Fruit fly (Drosophila melanogaster) whole organism, embryonic: Measurements from ENCODE around the gene AstA-R1.

Experiments used
- CG11504 ChIP-seq: fragments of 200-800 bp; sonication (Bioruptor generic); optimal IDR thresholded peaks from 3 replicates; lab custom pipeline; 2019; ENCODE audit warnings: missing biosample characterization, mild to moderate bottlenecking, missing genetic modification characterization, moderate library complexity
- CG11723 ChIP-seq: fragments of 200-800 bp; sonication (Bioruptor generic); optimal IDR thresholded peaks from 2 replicates; lab custom pipeline; 2017; ENCODE audit warnings: missing biosample characterization, mild to moderate bottlenecking, missing genetic modification characterization
- CG15269 ChIP-seq: fragments of 200-800 bp; sonication (Bioruptor generic); optimal IDR thresholded peaks from 2 replicates; lab custom pipeline; 2018; ENCODE audit warnings: missing biosample characterization, mild to moderate bottlenecking, missing genetic modification characterization, moderate library complexity
- CG7839 ChIP-seq: fragments of 200-800 bp; sonication (Bioruptor generic); optimal IDR thresholded peaks from 3 replicates; lab custom pipeline; 2018; ENCODE audit warnings: missing biosample characterization, mild to moderate bottlenecking, missing genetic modification characterization, moderate library complexity
- CG9727 ChIP-seq: fragments of 200-800 bp; sonication (Bioruptor generic); optimal IDR thresholded peaks from 3 replicates; lab custom pipeline; 2017; ENCODE audit warnings: missing biosample characterization, mild to moderate bottlenecking, missing genetic modification characterization
- Drgx ChIP-seq: fragments of 200-800 bp; sonication (Bioruptor generic); IDR thresholded peaks from 2 replicates; pipeline ENCODE4 v1.3.6; 2022; ENCODE audit warnings: missing biosample characterization, missing genetic modification characterization
- Ets65A ChIP-seq: fragments of 200-800 bp; sonication (Bioruptor generic); peaks from one replicate; lab custom pipeline; 2016; ENCODE audit warnings: missing biosample characterization, missing genetic modification characterization
- H15 ChIP-seq: fragments of 200-800 bp; sonication (Bioruptor generic); IDR thresholded peaks from 3 replicates; pipeline ENCODE4 v1.3.6; 2022; ENCODE audit warnings: missing biosample characterization, missing genetic modification characterization
- Hmr ChIP-seq: fragments of 200-800 bp; sonication (Bioruptor generic); optimal IDR thresholded peaks from 3 replicates; lab custom pipeline; 2017; ENCODE audit warnings: mild to moderate bottlenecking, missing biosample characterization, missing genetic modification reagents, missing genetic modification characterization
- Hr51 ChIP-seq, 2 experiments: fragments of 200-800 bp; sonication (Bioruptor generic); optimal IDR thresholded peaks; 2 replicates in 1 of 2; 3 replicates in 1 of 2; lab custom pipeline; 2016 to 2018; ENCODE audit warnings: missing biosample characterization in 2 of 2, missing genetic modification characterization in 2 of 2, mild to moderate bottlenecking in 1 of 2, moderate library complexity in 1 of 2
- Med ChIP-seq: fragments of 200-800 bp; sonication (Bioruptor generic); peaks from one replicate; lab custom pipeline; 2016; ENCODE audit warnings: missing biosample characterization, missing genetic modification characterization, mild to moderate bottlenecking, inconsistent platforms, moderate library complexity
- Rfx ChIP-seq: fragments of 200-800 bp; sonication (Bioruptor generic); IDR thresholded peaks from 2 replicates; pipeline ENCODE4 v1.3.6; 2022; ENCODE audit warnings: missing biosample characterization, missing genetic modification characterization
- Sox102F ChIP-seq: fragments of 200-800 bp; sonication (Bioruptor generic); optimal IDR thresholded peaks from 2 replicates; lab custom pipeline; 2018; ENCODE audit warnings: missing biosample characterization, mild to moderate bottlenecking, missing genetic modification characterization, moderate library complexity
- bigmax ChIP-seq: fragments of 200-800 bp; sonication (Bioruptor generic); optimal IDR thresholded peaks from 2 replicates; lab custom pipeline; 2018; ENCODE audit warnings: missing biosample characterization, mild to moderate bottlenecking, missing genetic modification characterization
- crc ChIP-seq: fragments of 200-800 bp; sonication (Bioruptor generic); optimal IDR thresholded peaks from 2 replicates; lab custom pipeline; 2016; ENCODE audit warnings: missing biosample characterization, missing genetic modification characterization
- dmrt99B ChIP-seq: fragments of 200-800 bp; sonication (Bioruptor generic); optimal IDR thresholded peaks from 2 replicates; lab custom pipeline; 2018; ENCODE audit warnings: missing biosample characterization, mild to moderate bottlenecking, missing genetic modification characterization, moderate library complexity
- dpn ChIP-seq, 2 experiments: fragments of 200-800 bp; sonication (Bioruptor generic); optimal IDR thresholded peaks; 3 replicates each; lab custom pipeline; 2016; ENCODE audit warnings: missing biosample characterization in 2 of 2, missing genetic modification characterization in 2 of 2
- exex ChIP-seq: fragments of 200-800 bp; sonication (Bioruptor generic); optimal IDR thresholded peaks from 4 replicates; lab custom pipeline; 2018; ENCODE audit warnings: missing biosample characterization, mild to moderate bottlenecking, missing genetic modification characterization, moderate library complexity
- gem ChIP-seq: fragments of 200-800 bp; sonication (Bioruptor generic); optimal IDR thresholded peaks from 2 replicates; lab custom pipeline; 2019; ENCODE audit warnings: missing biosample characterization, mild to moderate bottlenecking, missing genetic modification characterization, moderate library complexity
- hkb ChIP-seq, 2 experiments: fragments of 200-800 bp in 1 of 2; fragments of >200 bp in 1 of 2; sonication (Bioruptor generic) in 1 of 2; IDR thresholded peaks in 1 of 2; optimal IDR thresholded peaks in 1 of 2; 2 replicates each; pipeline versions ENCODE4 v1.3.6 to Lab custom; 2017 to 2022; ENCODE audit warnings: missing biosample characterization in 1 of 2, missing genetic modification characterization in 1 of 2
- row ChIP-seq: fragments of 200-800 bp; sonication (Bioruptor generic); IDR thresholded peaks from 3 replicates; pipeline ENCODE4 v1.3.6; 2022; ENCODE audit warnings: missing biosample characterization, missing genetic modification characterization
- sens ChIP-seq: fragments of 200-800 bp; sonication (Bioruptor generic); peaks from one replicate; lab custom pipeline; 2016; ENCODE audit warnings: missing biosample characterization, missing genetic modification characterization

AstA-R1 gene

dm6 chrX:3714020-3714419 lies 139.7 kb downstream of the AstA-R1 start (continued):
- TF ChIP-seq crc: peak; percentile 20
- TF ChIP-seq exex (tag; lab: Kevin White, UChicago): no peak
- TF ChIP-seq H15 (GFP tag; lab: Robert Waterston, UW): no peak
- TF ChIP-seq bigmax (GFP tag; lab: Kevin White, UChicago): no peak
- peak; percentile 27 for TF ChIP-seq CG11723 (GFP tag; lab: Kevin White, UChicago)
- TF ChIP-seq CG9727 (GFP tag; lab: Kevin White, UChicago): no peak
- TF ChIP-seq Ets65A (GFP tag; lab: Kevin White, UChicago): peak; percentile 57

- TF ChIP-seq Hmr (peak; percentile 16), CG11504 (tag; lab: Kevin White, UChicago) (peak; percentile 42), dpn (GFP tag; optimal IDR thresholded peaks at IDR 0.05; lab: Kevin White, UChicago) (peak in 1 of 2 experiments; percentile 4), Med (GFP tag; lab: Kevin White, UChicago) (peak; percentile 67), Rfx (0 out of 2 replicates have a peak, but pooled peaks have one; percentile 17), Drgx (GFP tag; lab: Robert Waterston, UW) (peak; percentile 27; the same call in 1 of the 2 replicates), gem (tag; lab: Kevin White, UChicago) (peak; percentile 27), Sox102F (GFP tag; lab: Kevin White, UChicago) (peak; percentile 39), CG7839 (peak; percentile 17), row (GFP tag; lab: Robert Waterston, UW) (peak; percentile 40; the same call in 1 of the 3 replicates), Hr51 (GFP tag; optimal IDR thresholded peaks at IDR 0.05; lab: Kevin White, UChicago) (peak in 1 of 2 experiments; percentile 11), CG15269 (tag; lab: Kevin White, UChicago) (peak; percentile 19), dmrt99B (tag; lab: Kevin White, UChicago) (peak; percentile 53)
Measured at dm6 chrX:3714994-3715393, 140.7 kb downstream of the AstA-R1 start.

- no peak for TF ChIP-seq CG11504 (tag; lab: Kevin White, UChicago)
- no peak for TF ChIP-seq hkb (optimal IDR thresholded peaks at IDR 0.05; lab: Kevin White, UChicago)
- no peak for TF ChIP-seq hkb (GFP tag; IDR thresholded peaks at IDR 0.05; lab: Robert Waterston, UW)
- TF ChIP-seq Drgx (GFP tag; lab: Robert Waterston, UW): 0 out of 2 replicates have a peak, but pooled peaks have one; percentile 13
- peak; percentile 55 for TF ChIP-seq sens (GFP tag; lab: Kevin White, UChicago)
- TF ChIP-seq, all 482 proteins: peak for 2
Measured at dm6 chrX:3715616-3716015, 141.3 kb downstream of the AstA-R1 start.
